Fruit fly (Drosophila melanogaster) whole organism, prepupa: ENCODE measurements around the gene CG31231.

Experiments used
- Blimp-1 ChIP-seq: fragments of 200-800 bp; sonication (Bioruptor generic); optimal IDR thresholded peaks from 3 replicates; lab custom pipeline; 2017; ENCODE audit warnings: missing biosample characterization, missing genetic modification characterization, mild to moderate bottlenecking, moderate library complexity, missing genetic modification reagents
- CG10631 ChIP-seq: fragments of 200-800 bp; sonication (Bioruptor generic); optimal IDR thresholded peaks from 2 replicates; lab custom pipeline; 2016; ENCODE audit warnings: missing biosample characterization, missing genetic modification characterization
- CG16779 ChIP-seq: fragments of 200-800 bp; sonication (Bioruptor generic); optimal IDR thresholded peaks from 3 replicates; lab custom pipeline; 2017; ENCODE audit warnings: missing biosample characterization, mild to moderate bottlenecking, missing genetic modification characterization
- CG32006 ChIP-seq: fragments of 200-800 bp; sonication (Bioruptor generic); optimal IDR thresholded peaks from 3 replicates; lab custom pipeline; 2017; ENCODE audit warnings: missing biosample characterization, mild to moderate bottlenecking, missing genetic modification characterization
- CG4318 ChIP-seq: fragments of 200-800 bp; sonication (Bioruptor generic); optimal IDR thresholded peaks from 3 replicates; lab custom pipeline; 2017; ENCODE audit warnings: missing biosample characterization, mild to moderate bottlenecking, missing genetic modification characterization
- CG6854 ChIP-seq: fragments of 200-800 bp; sonication (Bioruptor generic); optimal IDR thresholded peaks from 2 replicates; lab custom pipeline; 2017; ENCODE audit warnings: missing biosample characterization, mild to moderate bottlenecking, missing genetic modification characterization
- Gug ChIP-seq: fragments of 200-800 bp; sonication (Bioruptor generic); IDR thresholded peaks from 2 replicates; pipeline ENCODE4 v1.3.6; 2022; ENCODE audit warnings: missing biosample characterization, missing genetic modification characterization
- acj6 ChIP-seq: fragments of 200-800 bp; sonication (Bioruptor generic); optimal IDR thresholded peaks from 3 replicates; lab custom pipeline; 2016; ENCODE audit warnings: missing biosample characterization, missing genetic modification characterization
- eg ChIP-seq: fragments of 200-800 bp; sonication (Bioruptor generic); IDR thresholded peaks from 3 replicates; pipeline ENCODE4 v1.3.6; 2022; ENCODE audit warnings: missing biosample characterization, missing genetic modification characterization
- esn ChIP-seq: fragments of 200-800 bp; sonication (Bioruptor generic); optimal IDR thresholded peaks from 2 replicates; lab custom pipeline; 2016; ENCODE audit warnings: missing biosample characterization, mild to moderate bottlenecking, missing genetic modification characterization, moderate library complexity
- fd59A ChIP-seq: fragments of 200-800 bp; sonication (Bioruptor generic); optimal IDR thresholded peaks from 2 replicates; lab custom pipeline; 2017; ENCODE audit warnings: missing biosample characterization, mild to moderate bottlenecking, missing genetic modification characterization, missing genetic modification reagents
- pdm3 ChIP-seq: fragments of 200-800 bp; sonication (Bioruptor generic); optimal IDR thresholded peaks from 3 replicates; lab custom pipeline; 2016; ENCODE audit warnings: missing biosample characterization, missing genetic modification characterization
- vri ChIP-seq: fragments of 200-800 bp; sonication (Bioruptor generic); optimal IDR thresholded peaks from 3 replicates; lab custom pipeline; 2016; ENCODE audit warnings: missing biosample characterization, mild to moderate bottlenecking, missing genetic modification characterization

DNA sequence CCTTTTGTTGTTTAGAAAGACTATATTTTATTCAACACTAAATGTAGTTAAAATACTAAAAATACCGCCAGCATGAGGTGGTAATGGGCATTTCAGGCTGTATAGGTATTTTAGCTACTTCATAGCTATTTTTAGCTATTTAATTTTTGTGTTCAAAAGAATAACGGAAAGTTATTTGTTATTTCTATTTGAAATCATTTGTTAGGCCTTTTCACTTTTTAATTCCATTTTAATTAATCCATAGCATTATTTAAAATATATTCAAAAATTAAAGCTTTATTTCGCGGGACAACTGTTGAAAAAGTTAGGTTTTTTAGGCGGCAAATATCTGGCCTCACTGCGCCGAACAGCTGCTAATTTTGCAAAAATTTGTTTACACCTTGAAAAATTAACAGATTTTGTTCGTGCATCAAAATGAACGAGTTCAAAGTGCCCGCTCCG is 12.4 kb downstream of the CG31231 start, which contains the start of the genes dind and CG7706:
- TF ChIP-seq CG4318 (GFP tag; lab: Kevin White, UChicago) (no peak), acj6 (no peak), CG32006 (GFP tag; lab: Kevin White, UChicago) (no peak), vri (GFP tag; lab: Kevin White, UChicago) (no peak), CG16779 (tag; lab: Kevin White, UChicago) (no peak), eg (GFP tag; lab: Robert Waterston, UW) (no peak), pdm3 (GFP tag; lab: Kevin White, UChicago) (no peak), CG6854 (GFP tag; lab: Kevin White, UChicago) (no peak), CG10631 (no peak), fd59A (no peak), esn (GFP tag; lab: Kevin White, UChicago) (no peak), Blimp-1 (GFP tag; lab: Kevin White, UChicago) (no peak), Gug (GFP tag; lab: Robert Waterston, UW) (no peak)
